Worm (Caenorhabditis elegans) whole organism, L2 larva: ENCODE results near the gene prmt-9.
A peak's percentile ranks its signal among the peaks of the same experiment; 100 is the strongest.

Experiments used
- C34F6.9 ChIP-seq: fragments of 150-350 bp; optimal IDR thresholded peaks from 2 replicates; lab custom pipeline; 2014; ENCODE audit warnings: missing biosample characterization, missing genetic modification characterization
- R02D3.7 ChIP-seq: fragments of 150-350 bp; optimal IDR thresholded peaks from 2 replicates; lab custom pipeline; 2014; ENCODE audit warnings: missing biosample characterization, missing genetic modification characterization
- Y55F3AM.14 ChIP-seq: fragments of 200-800 bp; sonication (Bioruptor generic); optimal IDR thresholded peaks from 2 replicates; lab custom pipeline; 2018; ENCODE audit warnings: mild to moderate bottlenecking, missing genetic modification characterization, missing compliant biosample characterization
- ZK546.5 ChIP-seq: sonication (generic microtip); optimal IDR thresholded peaks from 2 replicates; lab custom pipeline; 2017; ENCODE audit warnings: missing biosample characterization, missing genetic modification characterization
- alr-1 ChIP-seq: fragments of 150-350 bp; optimal IDR thresholded peaks from 2 replicates; lab custom pipeline; 2014; ENCODE audit warnings: missing biosample characterization, missing genetic modification characterization
- aly-2 ChIP-seq: fragments of 150-350 bp; optimal IDR thresholded peaks from 2 replicates; lab custom pipeline; 2014; ENCODE audit warnings: missing biosample characterization, missing genetic modification characterization
- ama-1 ChIP-seq: fragments of 150-350 bp; optimal IDR thresholded peaks from 2 replicates; lab custom pipeline; 2018; ENCODE audit warnings: inconsistent platforms
- blmp-1 ChIP-seq: sonication (generic microtip); optimal IDR thresholded peaks from 2 replicates; lab custom pipeline; 2017; ENCODE audit warnings: missing genetic modification characterization, mild to moderate bottlenecking, missing compliant biosample characterization, antibody characterized with exemption, moderate library complexity; ENCODE audit not compliant: insufficient read depth
- ceh-82 ChIP-seq: fragments of 150-350 bp; optimal IDR thresholded peaks from 2 replicates; lab custom pipeline; 2014; ENCODE audit warnings: missing biosample characterization, missing genetic modification characterization
- crh-2 ChIP-seq: sonication (generic microtip); optimal IDR thresholded peaks from 2 replicates; lab custom pipeline; 2017; ENCODE audit warnings: missing biosample characterization, missing genetic modification characterization
- dmd-4 ChIP-seq: sonication (generic microtip); optimal IDR thresholded peaks from 2 replicates; lab custom pipeline; 2017; ENCODE audit warnings: missing biosample characterization, missing genetic modification characterization
- egl-27 ChIP-seq: sonication (generic microtip); optimal IDR thresholded peaks from 3 replicates; lab custom pipeline; 2017; ENCODE audit warnings: missing biosample characterization, missing genetic modification reagents, missing genetic modification characterization
- elt-3 ChIP-seq: sonication (generic microtip); optimal IDR thresholded peaks from 2 replicates; lab custom pipeline; 2017; ENCODE audit warnings: missing biosample characterization, missing genetic modification characterization
- fos-1 ChIP-seq: fragments of 150-350 bp; optimal IDR thresholded peaks from 2 replicates; lab custom pipeline; 2014; ENCODE audit warnings: missing biosample characterization, missing genetic modification characterization
- gmeb-1 ChIP-seq: fragments of 150-350 bp; optimal IDR thresholded peaks from 2 replicates; lab custom pipeline; 2014; ENCODE audit warnings: missing biosample characterization, missing genetic modification characterization
- lin-11 ChIP-seq: fragments of 150-350 bp; sonication (generic microtip); optimal IDR thresholded peaks from 2 replicates; lab custom pipeline; 2014; ENCODE audit warnings: missing biosample characterization, missing genetic modification characterization, inconsistent platforms, mixed read lengths
- lin-13 ChIP-seq: fragments of 150-350 bp; optimal IDR thresholded peaks from 2 replicates; lab custom pipeline; 2014; ENCODE audit warnings: missing biosample characterization, missing genetic modification reagents, missing genetic modification characterization
- lsy-2 ChIP-seq, 2 experiments: fragments of 150-350 bp in 1 of 2; sonication (generic microtip) in 1 of 2; optimal IDR thresholded peaks; 2 replicates each; lab custom pipeline; 2014 to 2017; ENCODE audit warnings: missing biosample characterization in 2 of 2, missing genetic modification characterization in 2 of 2
- mab-5 ChIP-seq: fragments of 150-350 bp; optimal IDR thresholded peaks from 2 replicates; lab custom pipeline; 2014; ENCODE audit warnings: missing biosample characterization, missing genetic modification characterization
- mbf-1 ChIP-seq: sonication (generic microtip); optimal IDR thresholded peaks from 2 replicates; lab custom pipeline; 2017; ENCODE audit warnings: missing biosample characterization, missing genetic modification characterization
- mdl-1 ChIP-seq, 2 experiments: fragments of 150-350 bp in 1 of 2; sonication (generic microtip) in 1 of 2; optimal IDR thresholded peaks; 2 replicates each; lab custom pipeline; 2017; ENCODE audit warnings: missing biosample characterization in 2 of 2, missing genetic modification characterization in 2 of 2
- nhr-10 ChIP-seq: sonication (generic microtip); optimal IDR thresholded peaks from 2 replicates; lab custom pipeline; 2017; ENCODE audit warnings: missing biosample characterization, missing genetic modification characterization
- nhr-11 ChIP-seq: fragments of 150-350 bp; optimal IDR thresholded peaks from 2 replicates; lab custom pipeline; 2014; ENCODE audit warnings: missing biosample characterization, missing genetic modification characterization
- nhr-12 ChIP-seq: fragments of 150-350 bp; optimal IDR thresholded peaks from 2 replicates; lab custom pipeline; 2014; ENCODE audit warnings: missing biosample characterization, missing genetic modification characterization
- nhr-129 ChIP-seq: fragments of 150-350 bp; optimal IDR thresholded peaks from 2 replicates; lab custom pipeline; 2014; ENCODE audit warnings: missing biosample characterization, missing genetic modification characterization
- nhr-23 ChIP-seq: fragments of 150-350 bp; optimal IDR thresholded peaks from 2 replicates; lab custom pipeline; 2014; ENCODE audit warnings: missing biosample characterization, missing genetic modification reagents, missing genetic modification characterization
- nhr-25 ChIP-seq: fragments of 150-350 bp; sonication (generic microtip); optimal IDR thresholded peaks from 3 replicates; lab custom pipeline; 2014; ENCODE audit warnings: missing biosample characterization, missing genetic modification characterization
- nhr-6 ChIP-seq: fragments of 150-350 bp; optimal IDR thresholded peaks from 2 replicates; lab custom pipeline; 2014; ENCODE audit warnings: missing biosample characterization, missing genetic modification characterization
- nhr-77 ChIP-seq: fragments of 150-350 bp; optimal IDR thresholded peaks from 2 replicates; lab custom pipeline; 2014; ENCODE audit warnings: missing biosample characterization, missing genetic modification characterization
- peb-1 ChIP-seq: fragments of 150-350 bp; optimal IDR thresholded peaks from 2 replicates; lab custom pipeline; 2014; ENCODE audit warnings: missing biosample characterization, missing genetic modification characterization
- sem-4 ChIP-seq: fragments of 150-350 bp; optimal IDR thresholded peaks from 2 replicates; lab custom pipeline; 2014; ENCODE audit warnings: missing biosample characterization, missing genetic modification reagents, missing genetic modification characterization
- skn-1 ChIP-seq: sonication (generic microtip); optimal IDR thresholded peaks from 2 replicates; lab custom pipeline; 2017; ENCODE audit warnings: missing biosample characterization, missing genetic modification characterization
- sma-3 ChIP-seq: sonication (generic microtip); optimal IDR thresholded peaks from 2 replicates; lab custom pipeline; 2016; ENCODE audit warnings: missing genetic modification reagents, missing genetic modification characterization, missing compliant biosample characterization
- sma-9 ChIP-seq, 2 experiments: fragments of 150-350 bp in 1 of 2; sonication (generic microtip) in 1 of 2; optimal IDR thresholded peaks; 2 replicates each; lab custom pipeline; 2014 to 2016; ENCODE audit warnings: missing genetic modification characterization in 2 of 2, mild to moderate bottlenecking in 1 of 2, missing biosample characterization in 1 of 2, missing compliant biosample characterization in 1 of 2, missing genetic modification reagents in 1 of 2, moderate library complexity in 1 of 2
- snpc-4 ChIP-seq: fragments of 150-350 bp; optimal IDR thresholded peaks from 2 replicates; lab custom pipeline; 2014; ENCODE audit warnings: missing biosample characterization, missing genetic modification characterization
- unc-39 ChIP-seq: fragments of 150-350 bp; optimal IDR thresholded peaks from 2 replicates; lab custom pipeline; 2014; ENCODE audit warnings: missing biosample characterization, missing genetic modification characterization
- unc-55 ChIP-seq: fragments of 150-350 bp; sonication (generic microtip); optimal IDR thresholded peaks from 3 replicates; lab custom pipeline; 2014; ENCODE audit warnings: missing biosample characterization, missing genetic modification reagents, missing genetic modification characterization
- unc-62 ChIP-seq: fragments of 150-350 bp; optimal IDR thresholded peaks from 2 replicates; lab custom pipeline; 2014; ENCODE audit warnings: missing biosample characterization, missing genetic modification reagents, missing genetic modification characterization
- zag-1 ChIP-seq: fragments of 150-350 bp; optimal IDR thresholded peaks from 2 replicates; lab custom pipeline; 2014; ENCODE audit warnings: missing biosample characterization, missing genetic modification characterization
- ztf-1 ChIP-seq: fragments of 200-800 bp; sonication (Bioruptor generic); conservative IDR thresholded peaks from 2 replicates; pipeline ENCODE4 v1.3.6; 2022; ENCODE audit warnings: missing genetic modification characterization, missing compliant biosample characterization
- ztf-11 ChIP-seq: sonication (generic microtip); optimal IDR thresholded peaks from 2 replicates; lab custom pipeline; 2017; ENCODE audit warnings: missing biosample characterization, missing genetic modification characterization
- ztf-4 ChIP-seq: fragments of 150-350 bp; optimal IDR thresholded peaks from 2 replicates; lab custom pipeline; 2014; ENCODE audit warnings: missing biosample characterization, missing genetic modification characterization

prmt-9 gene

DNA sequence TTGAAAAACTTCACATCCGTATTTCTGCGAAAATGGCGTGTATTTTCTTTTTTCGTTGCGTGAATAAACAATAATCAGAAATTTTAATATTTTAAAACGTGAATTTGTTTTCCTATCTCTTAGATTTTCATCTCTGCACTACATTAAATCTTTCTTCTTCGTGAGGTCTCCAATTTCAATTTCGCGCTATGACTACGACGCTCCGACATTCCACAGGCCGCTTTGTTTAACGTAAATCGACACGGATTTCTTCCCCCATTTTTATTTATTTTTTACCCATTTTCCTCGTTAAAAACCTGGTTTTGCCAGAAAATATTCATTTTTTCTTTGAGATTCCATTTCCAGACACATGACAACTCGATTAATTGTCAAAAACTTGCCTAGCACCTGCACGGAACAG lies 40.5 kb upstream of the prmt-9 start, which contains the start of the genes T23F6.3 and rbd-1 (continued):
- TF ChIP-seq ceh-82 (peak; percentile 72), ama-1 (lab: Kevin White, UChicago) (no peak), ztf-1 (no peak), sem-4 (tag; lab: Kevin White, UChicago) (peak; percentile 61), unc-62 (no peak), fos-1 (tag; lab: Kevin White, UChicago) (peak; percentile 51), C34F6.9 (tag; lab: Kevin White, UChicago) (peak; percentile 87), unc-39 (no peak), sma-9 (GFP tag; optimal IDR thresholded peaks at IDR 0.05; lab: Kevin White, UChicago) (peak; percentile 94), sma-9 (tag; optimal IDR thresholded peaks at IDR 0.05; lab: Kevin White, UChicago) (no peak)

DNA sequence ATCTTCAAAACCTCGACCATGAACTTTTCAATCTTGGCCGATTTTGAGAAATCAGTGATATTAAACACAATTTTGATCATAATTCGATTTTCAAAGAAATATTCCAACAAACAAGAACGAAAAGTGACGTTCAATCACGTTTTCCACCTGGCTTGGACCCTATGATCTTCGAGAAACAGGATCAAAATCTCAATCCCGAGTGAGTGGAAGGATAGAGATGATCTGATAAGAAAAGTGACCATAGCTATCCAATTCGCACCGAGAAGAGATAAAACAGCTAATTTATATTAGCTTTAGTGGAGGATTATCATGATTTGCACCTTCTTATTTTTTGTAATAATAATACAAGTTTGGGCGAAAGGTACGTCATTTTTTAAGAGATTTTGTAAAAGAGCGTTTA lies 36.9 kb upstream of the prmt-9 start, which contains the start of gene T23F6.2:
Gene T23F6.2 (plus strand): TSS at position 251 of the 400 bp plus-strand sequence.
- no peak for TF ChIP-seq sma-9 (GFP tag; optimal IDR thresholded peaks at IDR 0.05; lab: Kevin White, UChicago)
- no peak for TF ChIP-seq sma-9 (tag; optimal IDR thresholded peaks at IDR 0.05; lab: Kevin White, UChicago)
- no peak for TF ChIP-seq sma-3 (GFP tag; lab: Kevin White, UChicago)
- TF ChIP-seq C34F6.9 (tag; lab: Kevin White, UChicago) = no peak
- TF ChIP-seq ZK546.5 (tag; lab: Kevin White, UChicago) = no peak
- no peak for TF ChIP-seq blmp-1 (tag; lab: Kevin White, UChicago)
- no peak for TF ChIP-seq mab-5 (tag; lab: Kevin White, UChicago)
- TF ChIP-seq ztf-11 (tag; lab: Kevin White, UChicago) = no peak
- no peak for TF ChIP-seq R02D3.7 (tag; lab: Kevin White, UChicago)
- no peak for TF ChIP-seq alr-1 (tag; lab: Kevin White, UChicago)
- TF ChIP-seq aly-2 = no peak
- TF ChIP-seq unc-62 = no peak
- TF ChIP-seq lin-11 (tag; lab: Kevin White, UChicago) = no peak
- TF ChIP-seq nhr-129 (tag; lab: Kevin White, UChicago) = no peak
- TF ChIP-seq elt-3 (tag; lab: Kevin White, UChicago) = no peak

DNA sequence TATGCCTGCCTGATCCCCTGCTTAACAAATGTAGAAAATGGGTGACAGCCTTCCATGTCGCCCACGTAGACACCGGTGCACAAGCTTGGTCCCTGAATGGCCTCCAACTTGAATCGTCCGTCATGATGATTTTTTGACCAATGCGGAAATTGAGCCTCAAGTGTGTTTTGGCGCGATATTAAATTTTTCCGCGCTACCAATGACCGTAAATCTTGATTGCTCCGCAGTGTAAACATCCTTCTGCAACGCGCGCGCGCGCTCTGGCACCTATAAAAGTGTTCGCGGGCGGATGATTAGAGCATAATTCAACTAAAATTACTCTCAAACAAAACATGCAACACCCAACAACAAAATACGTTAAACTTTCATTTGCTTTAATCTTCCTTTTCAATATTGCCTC lies 35.5 kb upstream of the prmt-9 start, which contains the start of gene idpp-7:
Gene idpp-7 (plus strand): TSS at position 301 of the 400 bp plus-strand sequence.
- TF ChIP-seq egl-27 = no peak
- TF ChIP-seq peb-1 = no peak
- no peak for TF ChIP-seq unc-55 (GFP tag; lab: Kevin White, UChicago)
- TF ChIP-seq mdl-1 (tag; optimal IDR thresholded peaks at IDR 0.05; lab: Kevin White, UChicago) = no peak
- no peak for TF ChIP-seq ceh-82

DNA sequence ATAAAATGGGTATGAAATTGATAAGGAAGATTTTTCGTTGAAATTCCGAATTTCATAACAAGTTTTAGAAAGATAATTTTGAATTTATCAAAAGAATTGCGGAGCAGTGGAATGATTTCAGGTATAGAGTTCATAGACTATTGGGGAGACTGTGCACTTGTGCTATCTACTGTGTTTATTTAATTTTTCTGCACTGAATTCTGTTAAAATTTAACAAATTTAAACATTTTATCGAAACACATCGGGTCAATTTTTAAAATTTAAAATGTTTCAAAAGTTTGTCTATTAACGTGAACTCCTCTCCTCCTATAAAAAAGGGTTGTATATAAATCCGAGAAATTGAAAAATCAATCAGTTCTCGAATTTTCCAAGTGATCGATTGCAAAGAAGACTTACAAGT lies 33.4 kb upstream of the prmt-9 start, which contains the start of gene C27D8.1:
Gene C27D8.1 (plus strand): TSS at position 301 of the 400 bp plus-strand sequence.
- no peak for TF ChIP-seq lin-11 (tag; lab: Kevin White, UChicago)
- TF ChIP-seq nhr-11 (tag; lab: Kevin White, UChicago) = no peak
- TF ChIP-seq peb-1 = no peak
- TF ChIP-seq ztf-11 (tag; lab: Kevin White, UChicago) = no peak
- no peak for TF ChIP-seq mbf-1 (tag; lab: Kevin White, UChicago)
- no peak for TF ChIP-seq skn-1
- TF ChIP-seq ZK546.5 (tag; lab: Kevin White, UChicago) = no peak
- TF ChIP-seq dmd-4 = no peak
- no peak for TF ChIP-seq ztf-4

DNA sequence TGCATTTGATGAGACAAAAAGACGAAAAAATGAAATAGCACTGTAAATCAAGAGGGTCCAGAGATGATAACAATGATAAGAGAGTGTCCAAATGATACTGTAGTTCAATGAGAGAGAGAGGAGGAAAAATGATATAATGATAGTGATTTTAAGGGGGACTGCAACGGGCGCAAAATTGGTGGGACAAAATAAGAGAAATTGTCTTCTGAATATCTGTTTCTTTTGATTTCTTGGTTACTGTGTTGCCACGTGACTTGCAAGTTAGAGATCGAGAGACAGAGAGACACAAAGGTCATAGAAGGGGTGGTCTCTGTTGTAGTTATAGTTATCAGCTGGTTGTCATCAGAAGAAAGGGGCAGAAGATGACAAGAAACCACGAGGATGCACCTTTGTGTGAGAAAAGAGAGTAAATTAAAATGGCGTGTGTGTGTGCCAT lies 31.8 kb upstream of the prmt-9 start:
- TF ChIP-seq peb-1 = no peak
- TF ChIP-seq ama-1 (lab: Kevin White, UChicago) = peak; percentile 9
- TF ChIP-seq lin-11 (tag; lab: Kevin White, UChicago) = no peak
- no peak for TF ChIP-seq sem-4 (tag; lab: Kevin White, UChicago)
- TF ChIP-seq gmeb-1 = peak; percentile 67
- no peak for TF ChIP-seq unc-39
- no peak for TF ChIP-seq nhr-12 (tag; lab: Kevin White, UChicago)
- no peak for TF ChIP-seq snpc-4
- TF ChIP-seq Y55F3AM.14 = peak; percentile 53
- TF ChIP-seq alr-1 (tag; lab: Kevin White, UChicago) = no peak
- no peak for TF ChIP-seq nhr-77 (tag; lab: Kevin White, UChicago)
- TF ChIP-seq crh-2 (tag; lab: Kevin White, UChicago) = peak; percentile 67
- TF ChIP-seq nhr-11 (tag; lab: Kevin White, UChicago) = no peak
- TF ChIP-seq nhr-6 (tag; lab: Kevin White, UChicago) = peak; percentile 38
- TF ChIP-seq ceh-82 = no peak
- TF ChIP-seq lsy-2 (tag; optimal IDR thresholded peaks at IDR 0.05; lab: Kevin White, UChicago) = peak in 1 of 2 experiments; percentile 42
- TF ChIP-seq sma-9 (GFP tag; optimal IDR thresholded peaks at IDR 0.05; lab: Kevin White, UChicago) = peak; percentile 89
- no peak for TF ChIP-seq sma-9 (tag; optimal IDR thresholded peaks at IDR 0.05; lab: Kevin White, UChicago)
- TF ChIP-seq mbf-1 (tag; lab: Kevin White, UChicago) = no peak
- TF ChIP-seq nhr-25 (tag; lab: Kevin White, UChicago) = peak; percentile 78
- TF ChIP-seq dmd-4 = no peak
- TF ChIP-seq mdl-1 (tag; optimal IDR thresholded peaks at IDR 0.05; lab: Kevin White, UChicago) = peak in 1 of 2 experiments; percentile 76
- peak; percentile 18 for TF ChIP-seq nhr-129 (tag; lab: Kevin White, UChicago)
- no peak for TF ChIP-seq mab-5 (tag; lab: Kevin White, UChicago)
- no peak for TF ChIP-seq nhr-23 (tag; lab: Kevin White, UChicago)
- TF ChIP-seq nhr-10 = no peak
- peak; percentile 42 for TF ChIP-seq lin-13
- no peak for TF ChIP-seq ZK546.5 (tag; lab: Kevin White, UChicago)
- TF ChIP-seq zag-1 = no peak
- no peak for TF ChIP-seq unc-55 (GFP tag; lab: Kevin White, UChicago)
- no peak for TF ChIP-seq ztf-1
- no peak for TF ChIP-seq ztf-4
